Fruit fly (Drosophila melanogaster) whole organism, pupa: ENCODE data around the gene Rox8.

Experiments used
- CG10348 ChIP-seq: fragments of 200-800 bp; sonication (Bioruptor generic); IDR thresholded peaks from 2 replicates; pipeline ENCODE4 v1.3.6; 2022; ENCODE audit warnings: missing biosample characterization, missing genetic modification characterization
- CG12605 ChIP-seq: fragments of 200-800 bp; sonication (Bioruptor generic); IDR thresholded peaks from 2 replicates; pipeline ENCODE4 v1.3.6; 2022; ENCODE audit warnings: missing biosample characterization, missing genetic modification characterization
- CG13204 ChIP-seq: fragments of 200-800 bp; sonication (Bioruptor generic); optimal IDR thresholded peaks from 2 replicates; lab custom pipeline; 2018; ENCODE audit warnings: missing biosample characterization, mild to moderate bottlenecking, missing genetic modification characterization, moderate library complexity
- CG14655 ChIP-seq: fragments of 200-800 bp; sonication (Bioruptor generic); optimal IDR thresholded peaks from 3 replicates; lab custom pipeline; 2017; ENCODE audit warnings: mild to moderate bottlenecking, missing biosample characterization, missing genetic modification reagents, missing genetic modification characterization
- CG15710 ChIP-seq: fragments of 200-800 bp; sonication (Bioruptor generic); optimal IDR thresholded peaks from 2 replicates; lab custom pipeline; 2018; ENCODE audit warnings: missing biosample characterization, mild to moderate bottlenecking, missing genetic modification characterization, moderate library complexity
- CG17806 ChIP-seq: fragments of 200-800 bp; sonication (Bioruptor generic); optimal IDR thresholded peaks from 2 replicates; lab custom pipeline; 2018; ENCODE audit warnings: missing biosample characterization, mild to moderate bottlenecking, missing genetic modification characterization, moderate library complexity
- CG32121 ChIP-seq: fragments of 200-800 bp; sonication (Bioruptor generic); IDR thresholded peaks from 2 replicates; pipeline ENCODE4 v1.3.6; 2022; ENCODE audit warnings: missing biosample characterization, missing genetic modification characterization
- CG34367 ChIP-seq: fragments of 200-800 bp; sonication (Bioruptor generic); optimal IDR thresholded peaks from 2 replicates; lab custom pipeline; 2018; ENCODE audit warnings: missing biosample characterization, mild to moderate bottlenecking, missing genetic modification characterization
- CG4496 ChIP-seq: fragments of 200-800 bp; sonication (Bioruptor generic); IDR thresholded peaks from 3 replicates; pipeline ENCODE4 v1.3.6; 2022; ENCODE audit warnings: missing biosample characterization, missing genetic modification characterization
- CG8159 ChIP-seq: fragments of 200-800 bp; sonication (Bioruptor generic); optimal IDR thresholded peaks from 3 replicates; lab custom pipeline; 2018; ENCODE audit warnings: missing biosample characterization, mild to moderate bottlenecking, missing genetic modification characterization, moderate library complexity
- CG8301 ChIP-seq: fragments of 200-800 bp; sonication (Bioruptor generic); optimal IDR thresholded peaks from 2 replicates; lab custom pipeline; 2018; ENCODE audit warnings: missing biosample characterization, mild to moderate bottlenecking, missing genetic modification characterization
- CG9948 ChIP-seq: fragments of 200-800 bp; sonication (Bioruptor generic); optimal IDR thresholded peaks from 2 replicates; lab custom pipeline; 2018; ENCODE audit warnings: missing biosample characterization, mild to moderate bottlenecking, missing genetic modification characterization, moderate library complexity
- D1 ChIP-seq: fragments of 200-800 bp; sonication (Bioruptor generic); optimal IDR thresholded peaks from 2 replicates; lab custom pipeline; 2018; ENCODE audit warnings: missing biosample characterization, mild to moderate bottlenecking, missing genetic modification characterization, moderate library complexity
- EcR ChIP-seq: fragments of 200-800 bp; sonication (Bioruptor generic); optimal IDR thresholded peaks from 3 replicates; lab custom pipeline; 2019; ENCODE audit warnings: missing biosample characterization, missing genetic modification characterization, mild to moderate bottlenecking, moderate library complexity, missing genetic modification reagents
- Ets98B ChIP-seq: fragments of 200-800 bp; sonication (Bioruptor generic); IDR thresholded peaks from 2 replicates; pipeline ENCODE4 v1.3.6; 2022; ENCODE audit warnings: missing biosample characterization, missing genetic modification characterization
- Pif1A ChIP-seq: fragments of 200-800 bp; sonication (Bioruptor generic); optimal IDR thresholded peaks from 3 replicates; lab custom pipeline; 2016; ENCODE audit warnings: missing biosample characterization, missing genetic modification characterization
- Pif1B ChIP-seq: fragments of 200-800 bp; sonication (Bioruptor generic); optimal IDR thresholded peaks from 3 replicates; lab custom pipeline; 2016; ENCODE audit warnings: missing biosample characterization, missing genetic modification characterization
- Snoo ChIP-seq: fragments of 200-800 bp; sonication (Bioruptor generic); optimal IDR thresholded peaks from 3 replicates; lab custom pipeline; 2017; ENCODE audit warnings: missing biosample characterization, mild to moderate bottlenecking, missing genetic modification characterization, inconsistent platforms
- fd96Ca ChIP-seq: fragments of 200-800 bp; sonication (Bioruptor generic); IDR thresholded peaks from 3 replicates; pipeline ENCODE4 v1.3.6; 2022; ENCODE audit warnings: missing biosample characterization, missing genetic modification characterization
- gl ChIP-seq: fragments of 200-800 bp; sonication (Bioruptor generic); optimal IDR thresholded peaks from 2 replicates; lab custom pipeline; 2018; ENCODE audit warnings: missing biosample characterization, mild to moderate bottlenecking, missing genetic modification characterization
- rn ChIP-seq: fragments of 200-800 bp; sonication (Bioruptor generic); IDR thresholded peaks from 2 replicates; pipeline ENCODE4 v1.3.6; 2022; ENCODE audit warnings: missing biosample characterization, missing genetic modification characterization

The Rox8 gene

DNA sequence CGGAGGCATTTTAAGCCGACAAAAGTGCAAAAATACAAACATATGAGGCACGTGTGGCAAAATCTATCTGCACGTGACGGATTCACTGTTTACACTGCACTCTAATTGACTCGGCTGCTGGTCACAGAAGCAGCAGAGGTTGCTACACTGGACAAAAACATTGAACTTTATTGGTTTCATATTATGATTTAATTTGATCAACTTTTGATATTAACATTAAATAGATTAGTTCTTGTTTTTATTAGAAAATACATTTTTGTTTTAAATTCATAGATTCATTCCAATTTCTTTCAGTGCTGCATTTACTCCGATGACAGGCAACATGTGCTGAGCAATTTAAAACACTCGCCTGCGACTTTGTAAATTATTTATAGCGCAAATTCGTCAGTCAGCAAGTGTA lies 31.0 kb upstream of the Rox8 start:
- no peak for TF ChIP-seq EcR (GFP tag; lab: Kevin White, UChicago)
- peak; percentile 23 for TF ChIP-seq CG8301
- peak; percentile 22 for TF ChIP-seq Pif1A (GFP tag; lab: Kevin White, UChicago)
- TF ChIP-seq CG32121 (GFP tag; lab: Robert Waterston, UW): no peak
- TF ChIP-seq CG8159 (tag; lab: Kevin White, UChicago): peak; percentile 13
- peak; percentile 31; the same call in 1 of the 2 replicates for TF ChIP-seq CG12605 (GFP tag; lab: Robert Waterston, UW)
- TF ChIP-seq D1: no peak
- TF ChIP-seq CG15710 (tag; lab: Kevin White, UChicago): no peak
- TF ChIP-seq CG9948: no peak
- TF ChIP-seq CG4496: peak; percentile 56; the same call in 1 of the 3 replicates
- TF ChIP-seq CG10348: no peak
- TF ChIP-seq CG13204 (GFP tag; lab: Kevin White, UChicago): no peak
- no peak for TF ChIP-seq CG17806
- TF ChIP-seq Ets98B (GFP tag; lab: Robert Waterston, UW): no peak
- TF ChIP-seq CG34367 (tag; lab: Kevin White, UChicago): peak; percentile 11
- no peak for TF ChIP-seq fd96Ca (GFP tag; lab: Robert Waterston, UW)
- no peak for TF ChIP-seq rn (GFP tag; lab: Robert Waterston, UW)
- TF ChIP-seq Snoo: no peak
- peak; percentile 4 for TF ChIP-seq CG14655 (GFP tag; lab: Kevin White, UChicago)
- TF ChIP-seq Pif1B (GFP tag; lab: Kevin White, UChicago): no peak
- TF ChIP-seq gl (tag; lab: Kevin White, UChicago): no peak

DNA sequence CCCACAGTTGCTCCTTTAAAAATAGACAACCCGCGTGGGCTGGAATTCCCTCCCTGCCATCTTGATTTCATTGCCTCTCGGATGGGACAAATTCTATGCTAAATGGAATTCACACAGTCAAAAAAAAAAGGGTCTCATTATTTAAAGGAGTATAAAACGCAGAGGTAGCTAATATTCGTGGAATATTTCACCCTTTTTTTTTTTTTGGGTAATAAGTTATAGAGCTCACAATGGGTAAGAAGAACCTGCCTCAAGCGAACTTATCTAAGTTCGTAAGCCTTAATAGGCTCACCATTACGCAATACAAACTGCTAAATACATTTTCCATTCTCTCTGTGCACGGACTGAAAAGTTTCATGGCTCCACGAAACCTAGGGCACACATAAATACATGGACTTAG lies 25.6 kb upstream of the Rox8 start:
- TF ChIP-seq Ets98B (GFP tag; lab: Robert Waterston, UW): no peak
- peak; percentile 56 for TF ChIP-seq CG8159 (tag; lab: Kevin White, UChicago)
- TF ChIP-seq CG9948: peak; percentile 33
- TF ChIP-seq D1: no peak
- peak; percentile 32 for TF ChIP-seq CG17806
- TF ChIP-seq CG10348: no peak
- no peak for TF ChIP-seq rn (GFP tag; lab: Robert Waterston, UW)
- TF ChIP-seq gl (tag; lab: Kevin White, UChicago): no peak
- peak; percentile 36 for TF ChIP-seq CG14655 (GFP tag; lab: Kevin White, UChicago)
- TF ChIP-seq CG15710 (tag; lab: Kevin White, UChicago): peak; percentile 26
- TF ChIP-seq Pif1A (GFP tag; lab: Kevin White, UChicago): peak; percentile 28

DNA sequence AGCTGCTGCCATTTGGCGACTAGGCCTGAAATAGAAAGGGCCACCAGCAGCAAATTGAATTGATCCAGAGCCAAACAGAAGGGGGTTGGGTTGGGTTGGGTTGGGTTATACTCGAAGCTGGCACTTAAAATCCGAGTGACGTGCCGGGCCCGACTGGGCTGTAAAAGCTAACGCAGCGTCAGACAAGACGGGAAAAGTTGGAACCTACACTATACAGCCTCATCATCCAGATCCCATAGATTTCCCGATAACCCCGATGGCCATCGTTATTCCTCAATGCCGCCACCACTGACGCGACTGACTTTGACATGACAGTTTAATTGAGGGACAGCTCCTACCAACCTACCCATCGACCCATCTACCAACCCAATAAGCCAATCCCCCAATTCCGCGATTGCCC lies 21.9 kb upstream of the Rox8 start:
- TF ChIP-seq CG9948: no peak
- TF ChIP-seq Snoo: no peak

DNA sequence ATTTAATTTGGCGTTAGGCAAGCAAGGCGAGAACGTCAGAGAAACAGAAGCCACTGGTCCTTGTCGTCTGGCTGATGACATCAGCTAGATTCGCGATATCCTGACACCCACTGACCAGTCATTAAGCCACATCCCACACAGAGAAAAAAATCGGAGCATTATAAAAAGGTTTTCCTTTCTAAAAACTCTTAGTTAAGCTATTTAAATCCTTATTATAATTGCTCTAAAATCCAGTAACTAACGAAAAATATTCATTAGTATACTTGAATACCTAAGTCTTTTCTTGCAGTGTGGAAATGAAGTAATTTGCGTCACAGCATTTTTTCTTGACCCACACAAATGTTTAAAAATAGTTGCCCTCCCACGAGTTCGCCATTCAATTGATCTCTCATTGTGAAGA lies 20.8 kb upstream of the Rox8 start:
- TF ChIP-seq CG10348 (no peak), rn (GFP tag; lab: Robert Waterston, UW) (no peak), CG8159 (tag; lab: Kevin White, UChicago) (no peak), Pif1B (GFP tag; lab: Kevin White, UChicago) (no peak), CG34367 (tag; lab: Kevin White, UChicago) (no peak), CG14655 (GFP tag; lab: Kevin White, UChicago) (no peak), CG17806 (no peak)

DNA sequence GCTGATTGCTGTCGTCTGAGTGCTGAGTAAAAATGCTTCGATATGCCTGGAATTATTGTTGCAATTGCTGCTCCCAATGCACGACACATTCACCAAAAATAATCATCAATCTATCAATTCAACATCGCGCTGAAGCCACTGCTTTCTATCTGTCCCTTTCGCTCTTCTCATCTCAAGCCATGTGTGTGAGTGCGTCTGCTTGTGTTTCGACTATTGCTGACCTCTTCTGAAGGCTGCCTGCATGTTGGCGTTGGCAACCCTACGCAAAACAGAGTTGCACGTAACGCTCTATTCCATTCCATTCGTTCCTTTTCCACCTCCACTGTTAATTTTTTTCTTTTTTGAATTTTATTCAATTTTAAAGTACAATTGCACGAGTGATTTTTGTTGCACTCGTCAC lies 17.7 kb upstream of the Rox8 start:
- no peak for TF ChIP-seq Pif1A (GFP tag; lab: Kevin White, UChicago)
- no peak for TF ChIP-seq CG8301
- no peak for TF ChIP-seq CG9948
- no peak for TF ChIP-seq CG13204 (GFP tag; lab: Kevin White, UChicago)
- no peak for TF ChIP-seq Ets98B (GFP tag; lab: Robert Waterston, UW)
- TF ChIP-seq CG12605 (GFP tag; lab: Robert Waterston, UW): no peak
- TF ChIP-seq gl (tag; lab: Kevin White, UChicago): no peak

DNA sequence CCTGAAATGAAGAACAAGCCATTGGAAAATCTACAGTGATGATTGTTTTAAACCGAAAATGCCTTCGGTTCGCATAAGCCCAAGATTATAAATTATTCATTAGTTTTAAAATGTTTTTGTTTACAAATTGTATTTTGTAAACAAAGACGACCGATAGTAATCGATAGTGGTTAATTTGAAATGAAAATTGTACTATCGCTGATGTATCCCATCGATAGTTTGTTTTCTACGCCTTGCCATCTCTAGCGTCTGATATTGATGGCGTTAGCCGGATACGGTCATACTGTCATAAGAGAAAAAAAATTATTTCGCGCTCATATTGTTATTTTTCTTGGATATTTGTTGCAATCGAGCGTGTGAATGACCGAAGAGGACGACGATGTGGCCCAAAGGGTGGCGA lies 10.0 kb upstream of the Rox8 start, which contains the start of gene SMC1:
Gene SMC1, plus strand, starts transcription at position 247 of the 400 bp plus-strand sequence.
- TF ChIP-seq gl (tag; lab: Kevin White, UChicago): no peak

DNA sequence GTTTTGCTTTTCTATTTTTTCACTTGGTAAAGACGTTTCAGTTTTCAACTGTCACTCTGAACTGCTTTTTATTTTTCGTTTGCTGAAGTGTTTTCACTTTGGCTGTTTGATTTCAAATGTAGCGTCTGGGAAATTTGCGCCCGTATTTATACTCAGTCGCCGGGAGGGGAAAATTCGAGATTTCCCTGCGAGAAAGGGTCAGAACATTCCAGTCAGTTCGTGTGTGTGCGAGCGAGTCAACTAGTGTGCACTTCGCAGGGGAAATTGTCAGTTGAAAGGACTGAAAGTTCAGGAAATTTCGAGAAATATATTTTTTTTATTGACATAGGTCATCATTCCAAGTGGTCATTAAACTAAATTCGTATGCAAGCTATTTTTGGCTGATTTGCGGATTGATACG lies 9.1 kb upstream of the Rox8 start, which contains the start of gene Hsp68:
Gene Hsp68, minus strand, starts transcription at position 123 of the 400 bp plus-strand sequence.
- no peak for TF ChIP-seq Pif1B (GFP tag; lab: Kevin White, UChicago)
- no peak for TF ChIP-seq CG13204 (GFP tag; lab: Kevin White, UChicago)
- TF ChIP-seq Pif1A (GFP tag; lab: Kevin White, UChicago): no peak
- peak; percentile 10 for TF ChIP-seq CG15710 (tag; lab: Kevin White, UChicago)
- TF ChIP-seq Ets98B (GFP tag; lab: Robert Waterston, UW): no peak
- TF ChIP-seq CG12605 (GFP tag; lab: Robert Waterston, UW): no peak
- TF ChIP-seq CG4496: no peak
- TF ChIP-seq rn (GFP tag; lab: Robert Waterston, UW): no peak
- TF ChIP-seq CG14655 (GFP tag; lab: Kevin White, UChicago): no peak
- no peak for TF ChIP-seq D1
- TF ChIP-seq gl (tag; lab: Kevin White, UChicago): peak; percentile 1
- TF ChIP-seq fd96Ca (GFP tag; lab: Robert Waterston, UW): no peak
- no peak for TF ChIP-seq CG17806
- peak; percentile 88 for TF ChIP-seq EcR (GFP tag; lab: Kevin White, UChicago)
- no peak for TF ChIP-seq CG8159 (tag; lab: Kevin White, UChicago)
- peak; percentile 15; the same call in 1 of the 2 replicates for TF ChIP-seq CG32121 (GFP tag; lab: Robert Waterston, UW)
- no peak for TF ChIP-seq CG34367 (tag; lab: Kevin White, UChicago)
